Fruit fly (Drosophila melanogaster): Measurements from ENCODE around the gene Arglu1.

Arglu1 gene

DNA sequence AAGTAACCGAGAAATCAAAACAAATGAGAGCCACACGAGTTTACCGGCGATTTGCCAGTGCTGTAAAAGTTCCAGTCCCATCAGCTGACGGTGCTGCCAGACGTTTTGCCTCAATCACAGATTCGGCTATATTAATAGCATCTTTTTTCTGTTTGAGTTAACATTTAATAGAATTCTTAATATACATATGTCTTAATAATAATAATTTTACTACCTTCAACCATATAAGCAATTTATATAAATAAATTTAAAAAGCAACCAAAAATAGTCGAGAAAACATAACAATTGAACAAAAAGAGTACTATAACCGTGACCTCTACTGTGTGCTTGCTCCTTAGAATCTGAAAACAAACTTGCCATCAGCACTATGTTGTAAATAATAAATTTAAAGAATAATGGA is 16.2 kb upstream of the Arglu1 start, which contains the start of the genes CG13126 and CG4709 (continued):
- no peak for TF ChIP-seq Scr (GFP tag; IDR thresholded peaks at IDR 0.05; ENCODE audit: partially characterized antibody)
- TF ChIP-seq CG15514 (GFP tag; optimal IDR thresholded peaks at IDR 0.05): peak; percentile 86
- TF ChIP-seq croc (GFP tag; conservative IDR thresholded peaks at IDR 0.05): peak; percentile 87
- peak; percentile 78 for TF ChIP-seq al (GFP tag; IDR thresholded peaks at IDR 0.05)
- TF ChIP-seq CG7556 (GFP tag; optimal IDR thresholded peaks at IDR 0.05): peak; percentile 92
- peak; percentile 83 for TF ChIP-seq sug (tag; optimal IDR thresholded peaks at IDR 0.05)
- peak; percentile 49 for TF ChIP-seq Bteb2 (GFP tag; optimal IDR thresholded peaks at IDR 0.05)
- peak; percentile 28 for TF ChIP-seq Bdp1 (GFP tag; optimal IDR thresholded peaks at IDR 0.05)
- peak; percentile 96 for TF ChIP-seq CG18599 (GFP tag; optimal IDR thresholded peaks at IDR 0.05)
- TF ChIP-seq Abd-B (GFP tag; optimal IDR thresholded peaks at IDR 0.05): peak; percentile 83
- TF ChIP-seq Rfx (GFP tag; IDR thresholded peaks at IDR 0.05): peak; percentile 92
- peak; percentile 57 for TF ChIP-seq CG15073 (GFP tag; optimal IDR thresholded peaks at IDR 0.05)
- TF ChIP-seq lab (GFP tag; optimal IDR thresholded peaks at IDR 0.05): peak; percentile 95
- TF ChIP-seq bcd (GFP tag; optimal IDR thresholded peaks at IDR 0.05): peak; percentile 93
- TF ChIP-seq Blimp-1 (GFP tag; optimal IDR thresholded peaks at IDR 0.05): peak; percentile 94
- no peak; the same call in 1 of the 2 replicates for TF ChIP-seq GATAe (GFP tag; conservative IDR thresholded peaks at IDR 0.05)
- TF ChIP-seq CG2678 (tag; optimal IDR thresholded peaks at IDR 0.05): peak; percentile 96
- TF ChIP-seq salm (tag; optimal IDR thresholded peaks at IDR 0.05): peak; percentile 82
- peak; percentile 93 for TF ChIP-seq CG34422 (GFP tag; IDR thresholded peaks at IDR 0.05)
- peak; percentile 59 for TF ChIP-seq CG1647 (GFP tag; optimal IDR thresholded peaks at IDR 0.05)
- TF ChIP-seq CG1792 (GFP tag; optimal IDR thresholded peaks at IDR 0.05): peak; percentile 36
- TF ChIP-seq CG2129 (GFP tag; IDR thresholded peaks at IDR 0.05; ENCODE audit: partially characterized antibody): no peak
- peak; percentile 91 for TF ChIP-seq ranshi (GFP tag; IDR thresholded peaks at IDR 0.05)
- TF ChIP-seq jing (GFP tag; optimal IDR thresholded peaks at IDR 0.05): peak; percentile 41
- TF ChIP-seq CG2202 (tag; optimal IDR thresholded peaks at IDR 0.05): peak; percentile 85
- peak; percentile 92 for TF ChIP-seq dysf (GFP tag; IDR thresholded peaks at IDR 0.05)
- TF ChIP-seq Elba2 (GFP tag; optimal IDR thresholded peaks at IDR 0.05): peak; percentile 15
- peak; percentile 81 for TF ChIP-seq CG4404 (GFP tag; IDR thresholded peaks at IDR 0.05)
- TF ChIP-seq Side (GFP tag; optimal IDR thresholded peaks at IDR 0.05): peak; percentile 28
- TF ChIP-seq cg (GFP tag; optimal IDR thresholded peaks at IDR 0.05): no peak
- TF ChIP-seq CG30431 (GFP tag; optimal IDR thresholded peaks at IDR 0.05): peak; percentile 71
- peak; percentile 70 for TF ChIP-seq cato (GFP tag; optimal IDR thresholded peaks at IDR 0.05; ENCODE audit: borderline replicate concordance)
- peak; percentile 85 for TF ChIP-seq CG17568 (GFP tag; optimal IDR thresholded peaks at IDR 0.05)
- peak; percentile 91 for TF ChIP-seq Sox100B (GFP tag; optimal IDR thresholded peaks at IDR 0.05)
- TF ChIP-seq jumu (GFP tag; optimal IDR thresholded peaks at IDR 0.05): no peak
- TF ChIP-seq CG1233 (GFP tag; optimal IDR thresholded peaks at IDR 0.05): peak; percentile 90
- TF ChIP-seq nerfin-1 (tag; optimal IDR thresholded peaks at IDR 0.05): peak; percentile 92
- TF ChIP-seq CG10654 (GFP tag; optimal IDR thresholded peaks at IDR 0.05): peak; percentile 88
- TF ChIP-seq Opbp (GFP tag; IDR thresholded peaks at IDR 0.05; ENCODE audit: partially characterized antibody): no peak
- TF ChIP-seq mld (GFP tag; IDR thresholded peaks at IDR 0.05; ENCODE audit: partially characterized antibody): no peak
- peak; percentile 94 for TF ChIP-seq Fer1 (GFP tag; optimal IDR thresholded peaks at IDR 0.05)
- TF ChIP-seq CG15696 (tag; optimal IDR thresholded peaks at IDR 0.05): peak; percentile 95
- peak; percentile 83 for TF ChIP-seq CG7372 (GFP tag; IDR thresholded peaks at IDR 0.05)
- TF ChIP-seq CG12659 (GFP tag; optimal IDR thresholded peaks at IDR 0.05): peak; percentile 90
- peak; percentile 82 for TF ChIP-seq ATbp (GFP tag; optimal IDR thresholded peaks at IDR 0.05)
- TF ChIP-seq NfI (GFP tag; optimal IDR thresholded peaks at IDR 0.05): peak; percentile 87
- TF ChIP-seq Ets97D (GFP tag; optimal IDR thresholded peaks at IDR 0.05): peak; percentile 61
- peak; percentile 93 for TF ChIP-seq Meics (GFP tag; optimal IDR thresholded peaks at IDR 0.05)
- peak; percentile 86 for TF ChIP-seq org-1 (GFP tag; optimal IDR thresholded peaks at IDR 0.05)
- no peak for TF ChIP-seq crol (GFP tag; IDR thresholded peaks at IDR 0.05)
